Fruit fly (Drosophila melanogaster) whole organism, pupa: ENCODE results near the gene CG18476.

Experiments
- CG10348 ChIP-seq: fragments of 200-800 bp; sonication (Bioruptor generic); IDR thresholded peaks from 2 replicates; pipeline ENCODE4 v1.3.6; 2022; ENCODE audit warnings: missing biosample characterization, missing genetic modification characterization
- CG12605 ChIP-seq: fragments of 200-800 bp; sonication (Bioruptor generic); IDR thresholded peaks from 2 replicates; pipeline ENCODE4 v1.3.6; 2022; ENCODE audit warnings: missing biosample characterization, missing genetic modification characterization
- CG13204 ChIP-seq: fragments of 200-800 bp; sonication (Bioruptor generic); optimal IDR thresholded peaks from 2 replicates; lab custom pipeline; 2018; ENCODE audit warnings: missing biosample characterization, mild to moderate bottlenecking, missing genetic modification characterization, moderate library complexity
- CG17806 ChIP-seq: fragments of 200-800 bp; sonication (Bioruptor generic); optimal IDR thresholded peaks from 2 replicates; lab custom pipeline; 2018; ENCODE audit warnings: missing biosample characterization, mild to moderate bottlenecking, missing genetic modification characterization, moderate library complexity
- CG8159 ChIP-seq: fragments of 200-800 bp; sonication (Bioruptor generic); optimal IDR thresholded peaks from 3 replicates; lab custom pipeline; 2018; ENCODE audit warnings: missing biosample characterization, mild to moderate bottlenecking, missing genetic modification characterization, moderate library complexity
- CG9948 ChIP-seq: fragments of 200-800 bp; sonication (Bioruptor generic); optimal IDR thresholded peaks from 2 replicates; lab custom pipeline; 2018; ENCODE audit warnings: missing biosample characterization, mild to moderate bottlenecking, missing genetic modification characterization, moderate library complexity
- Pif1A ChIP-seq: fragments of 200-800 bp; sonication (Bioruptor generic); optimal IDR thresholded peaks from 3 replicates; lab custom pipeline; 2016; ENCODE audit warnings: missing biosample characterization, missing genetic modification characterization
- gl ChIP-seq: fragments of 200-800 bp; sonication (Bioruptor generic); optimal IDR thresholded peaks from 2 replicates; lab custom pipeline; 2018; ENCODE audit warnings: missing biosample characterization, mild to moderate bottlenecking, missing genetic modification characterization

- peak; percentile 74 for TF ChIP-seq CG13204 (GFP tag; lab: Kevin White, UChicago)
- peak; percentile 56; the same call in 1 of the 2 replicates for TF ChIP-seq CG12605 (GFP tag; lab: Robert Waterston, UW)
- peak; percentile 83 for TF ChIP-seq CG9948
- TF ChIP-seq Pif1A, result peak; percentile 83
- TF ChIP-seq CG8159, result peak; percentile 87
- TF ChIP-seq gl, result peak; percentile 76
- no peak for TF ChIP-seq CG10348 (GFP tag; lab: Robert Waterston, UW)
- peak; percentile 87 for TF ChIP-seq CG17806 (tag; lab: Kevin White, UChicago)
Measured at dm6 chr3R:11657786-11658193, 20.1 kb downstream of the CG18476 start.
